Fruit fly (Drosophila melanogaster) whole organism, embryonic: ENCODE measurements around the gene CG8671.

Experiments used
- B-H2 ChIP-seq: fragments of 200-800 bp; sonication (Bioruptor generic); optimal IDR thresholded peaks from 2 replicates; lab custom pipeline; 2018; ENCODE audit warnings: missing biosample characterization, mild to moderate bottlenecking, missing genetic modification characterization
- CG10462 ChIP-seq: fragments of 200-800 bp; sonication (Bioruptor generic); optimal IDR thresholded peaks from 2 replicates; lab custom pipeline; 2016; ENCODE audit warnings: missing biosample characterization, missing genetic modification characterization
- CG10543 ChIP-seq: fragments of 200-800 bp; sonication (Bioruptor generic); optimal IDR thresholded peaks from 3 replicates; lab custom pipeline; 2017; ENCODE audit warnings: missing biosample characterization, mild to moderate bottlenecking, missing genetic modification characterization, moderate library complexity
- CG12236 ChIP-seq: fragments of 200-800 bp; sonication (Bioruptor generic); optimal IDR thresholded peaks from 2 replicates; lab custom pipeline; 2016; ENCODE audit warnings: missing biosample characterization, missing genetic modification characterization
- CG1233 ChIP-seq: fragments of 200-800 bp; sonication (Bioruptor generic); optimal IDR thresholded peaks from 4 replicates; lab custom pipeline; 2018; ENCODE audit warnings: missing biosample characterization, mild to moderate bottlenecking, missing genetic modification characterization
- CG12769 ChIP-seq: fragments of 200-800 bp; sonication (Bioruptor generic); optimal IDR thresholded peaks from 2 replicates; lab custom pipeline; 2019; ENCODE audit warnings: missing biosample characterization, mild to moderate bottlenecking, missing genetic modification characterization, moderate library complexity
- CG14860 ChIP-seq: fragments of 200-800 bp; sonication (Bioruptor generic); IDR thresholded peaks from 3 replicates; pipeline ENCODE4 v1.3.6; 2022; ENCODE audit warnings: missing biosample characterization, missing genetic modification characterization; ENCODE audit not compliant: partially characterized antibody
- CG15011 ChIP-seq: fragments of 200-800 bp; sonication (Bioruptor generic); optimal IDR thresholded peaks from 3 replicates; lab custom pipeline; 2018; ENCODE audit warnings: missing biosample characterization, mild to moderate bottlenecking, missing genetic modification characterization
- CG15514 ChIP-seq: fragments of 200-800 bp; sonication (Bioruptor generic); optimal IDR thresholded peaks from 3 replicates; lab custom pipeline; 2017; ENCODE audit warnings: missing biosample characterization, missing genetic modification characterization, mild to moderate bottlenecking, moderate library complexity, missing genetic modification reagents
- CG18599 ChIP-seq: fragments of 200-800 bp; sonication (Bioruptor generic); optimal IDR thresholded peaks from 3 replicates; lab custom pipeline; 2017; ENCODE audit warnings: missing biosample characterization, missing genetic modification characterization, mild to moderate bottlenecking, moderate library complexity, missing genetic modification reagents
- CG30431 ChIP-seq: fragments of 200-800 bp; sonication (Bioruptor generic); optimal IDR thresholded peaks from 2 replicates; lab custom pipeline; 2017; ENCODE audit warnings: missing biosample characterization, missing genetic modification characterization
- CG3065 ChIP-seq: fragments of 200-800 bp; sonication (Bioruptor generic); optimal IDR thresholded peaks from 2 replicates; lab custom pipeline; 2016; ENCODE audit warnings: missing biosample characterization, missing genetic modification characterization
- CG31441 ChIP-seq: fragments of 200-800 bp; sonication (Bioruptor generic); IDR thresholded peaks from 2 replicates; pipeline ENCODE4 v1.3.6; 2022; ENCODE audit warnings: missing biosample characterization, missing genetic modification characterization
- CG3281 ChIP-seq: fragments of 200-800 bp; sonication (Bioruptor generic); optimal IDR thresholded peaks from 3 replicates; lab custom pipeline; 2017; ENCODE audit warnings: missing biosample characterization, mild to moderate bottlenecking, missing genetic modification characterization
- CG34376 ChIP-seq: fragments of 200-800 bp; sonication (Bioruptor generic); optimal IDR thresholded peaks from 2 replicates; lab custom pipeline; 2018; ENCODE audit warnings: missing biosample characterization, mild to moderate bottlenecking, missing genetic modification characterization
- CG3995 ChIP-seq: fragments of 200-800 bp; sonication (Bioruptor generic); optimal IDR thresholded peaks from 3 replicates; lab custom pipeline; 2016; ENCODE audit warnings: missing biosample characterization, missing genetic modification characterization
- CG4328 ChIP-seq: fragments of 200-800 bp; sonication (Bioruptor generic); optimal IDR thresholded peaks from 3 replicates; lab custom pipeline; 2017; ENCODE audit warnings: missing biosample characterization, missing genetic modification reagents, missing genetic modification characterization
- CG4404 ChIP-seq: fragments of 200-800 bp; sonication (Bioruptor generic); IDR thresholded peaks from 2 replicates; pipeline ENCODE4 v1.3.6; 2022; ENCODE audit warnings: missing biosample characterization, missing genetic modification characterization
- CG4617 ChIP-seq: fragments of 200-800 bp; sonication (Bioruptor generic); optimal IDR thresholded peaks from 3 replicates; lab custom pipeline; 2016; ENCODE audit warnings: missing biosample characterization, missing genetic modification characterization, borderline replicate concordance
- CG4730 ChIP-seq: fragments of 200-800 bp; sonication (Bioruptor generic); IDR thresholded peaks from 2 replicates; pipeline ENCODE4 v1.3.6; 2022; ENCODE audit warnings: missing biosample characterization, missing genetic modification characterization
- CG4854 ChIP-seq: fragments of 200-800 bp; sonication (Bioruptor generic); optimal IDR thresholded peaks from 2 replicates; lab custom pipeline; 2016; ENCODE audit warnings: missing biosample characterization, missing genetic modification characterization, inconsistent platforms
- CG7372 ChIP-seq: fragments of 200-800 bp; sonication (Bioruptor generic); IDR thresholded peaks from 2 replicates; pipeline ENCODE4 v1.3.6; 2022; ENCODE audit warnings: missing biosample characterization, missing genetic modification characterization
- CG8290 ChIP-seq, 3 experiments: fragments of 200-800 bp; sonication (Bioruptor generic); optimal IDR thresholded peaks; 2 replicates each; lab custom pipeline; 2016 to 2019; ENCODE audit warnings: missing biosample characterization in 3 of 3, missing genetic modification characterization in 3 of 3, mild to moderate bottlenecking in 2 of 3, moderate library complexity in 1 of 3
- CG8924 ChIP-seq: fragments of 200-800 bp; optimal IDR thresholded peaks from 3 replicates; lab custom pipeline; 2019; ENCODE audit warnings: missing biosample characterization, mild to moderate bottlenecking, missing genetic modification characterization, moderate library complexity
- CHES-1-like ChIP-seq: fragments of 200-800 bp; sonication (Bioruptor generic); optimal IDR thresholded peaks from 2 replicates; lab custom pipeline; 2016; ENCODE audit warnings: missing biosample characterization, missing genetic modification characterization
- CoRest ChIP-seq: fragments of 200-800 bp; sonication (Bioruptor generic); optimal IDR thresholded peaks from 3 replicates; lab custom pipeline; 2018; ENCODE audit warnings: missing biosample characterization, mild to moderate bottlenecking, missing genetic modification characterization, moderate library complexity
- Drgx ChIP-seq: fragments of 200-800 bp; sonication (Bioruptor generic); IDR thresholded peaks from 2 replicates; pipeline ENCODE4 v1.3.6; 2022; ENCODE audit warnings: missing biosample characterization, missing genetic modification characterization
- Mes4 ChIP-seq: fragments of 200-800 bp; sonication (Bioruptor generic); optimal IDR thresholded peaks from 2 replicates; lab custom pipeline; 2016; ENCODE audit warnings: missing biosample characterization, missing genetic modification characterization
- Myb ChIP-seq: fragments of 200-800 bp; sonication (Bioruptor generic); optimal IDR thresholded peaks from 2 replicates; lab custom pipeline; 2016; ENCODE audit warnings: missing biosample characterization, missing genetic modification characterization
- PHDP ChIP-seq: fragments of 200-800 bp; sonication (Bioruptor generic); optimal IDR thresholded peaks from 3 replicates; lab custom pipeline; 2018; ENCODE audit warnings: missing biosample characterization, mild to moderate bottlenecking, missing genetic modification characterization, moderate library complexity
- Side ChIP-seq: fragments of 200-800 bp; sonication (Bioruptor generic); optimal IDR thresholded peaks from 2 replicates; lab custom pipeline; 2016; ENCODE audit warnings: missing biosample characterization, missing genetic modification characterization
- ac ChIP-seq: fragments of 200-800 bp; sonication (Bioruptor generic); optimal IDR thresholded peaks from 3 replicates; lab custom pipeline; 2017; ENCODE audit warnings: missing biosample characterization, mild to moderate bottlenecking, missing genetic modification characterization
- cg ChIP-seq: fragments of 200-800 bp; sonication (Bioruptor generic); optimal IDR thresholded peaks from 3 replicates; lab custom pipeline; 2019; ENCODE audit warnings: missing biosample characterization, mild to moderate bottlenecking, missing genetic modification characterization, moderate library complexity
- crp ChIP-seq, 2 experiments: fragments of 200-800 bp; sonication (Bioruptor generic); optimal IDR thresholded peaks; 2 replicates in 1 of 2; 3 replicates in 1 of 2; lab custom pipeline; 2017; ENCODE audit warnings: missing biosample characterization in 2 of 2, missing genetic modification characterization in 2 of 2, mild to moderate bottlenecking in 1 of 2, moderate library complexity in 1 of 2
- eve ChIP-seq, 2 experiments: fragments of >200 bp; optimal IDR thresholded peaks; 2 replicates each; lab custom pipeline; 2017; ENCODE audit warnings: missing biosample characterization in 2 of 2, missing genetic modification characterization in 2 of 2
- grau ChIP-seq: fragments of 200-800 bp; optimal IDR thresholded peaks from 3 replicates; lab custom pipeline; 2019; ENCODE audit warnings: missing biosample characterization, mild to moderate bottlenecking, missing genetic modification characterization, moderate library complexity
- klu ChIP-seq: fragments of 200-800 bp; sonication (Bioruptor generic); IDR thresholded peaks from 2 replicates; pipeline ENCODE4 v1.3.6; 2022; ENCODE audit warnings: missing biosample characterization, missing genetic modification characterization
- mirr ChIP-seq: fragments of 200-800 bp; sonication (Bioruptor generic); optimal IDR thresholded peaks from 3 replicates; lab custom pipeline; 2018; ENCODE audit warnings: missing biosample characterization, mild to moderate bottlenecking, missing genetic modification characterization
- prd ChIP-seq, 3 experiments: fragments of >200 bp in 2 of 3; fragments of 200-800 bp in 1 of 3; sonication (Bioruptor generic) in 1 of 3; optimal IDR thresholded peaks in 2 of 3; IDR thresholded peaks in 1 of 3; 2 replicates in 2 of 3; 3 replicates in 1 of 3; pipeline versions ENCODE4 v1.3.6 to Lab custom; 2017 to 2022; ENCODE audit warnings: missing biosample characterization in 1 of 3, missing genetic modification characterization in 1 of 3
- psq ChIP-seq: fragments of 200-800 bp; sonication (Bioruptor generic); optimal IDR thresholded peaks from 2 replicates; lab custom pipeline; 2017; ENCODE audit warnings: missing biosample characterization, missing genetic modification characterization
- pzg ChIP-seq: fragments of 200-800 bp; sonication (Bioruptor generic); optimal IDR thresholded peaks from 3 replicates; lab custom pipeline; 2018; ENCODE audit warnings: missing biosample characterization, mild to moderate bottlenecking, missing genetic modification characterization, moderate library complexity
- repo ChIP-seq: fragments of 200-800 bp; sonication (Bioruptor generic); optimal IDR thresholded peaks from 2 replicates; lab custom pipeline; 2016; ENCODE audit warnings: missing biosample characterization, missing genetic modification characterization
- row ChIP-seq: fragments of 200-800 bp; sonication (Bioruptor generic); IDR thresholded peaks from 3 replicates; pipeline ENCODE4 v1.3.6; 2022; ENCODE audit warnings: missing biosample characterization, missing genetic modification characterization
- sc ChIP-seq, 3 experiments: fragments of >200 bp in 2 of 3; fragments of 200-800 bp in 1 of 3; sonication (Bioruptor generic) in 1 of 3; optimal IDR thresholded peaks; 2 replicates in 2 of 3; 3 replicates in 1 of 3; lab custom pipeline; 2017; ENCODE audit warnings: mild to moderate bottlenecking in 1 of 3, missing biosample characterization in 1 of 3, missing genetic modification characterization in 1 of 3, missing genetic modification reagents in 1 of 3
- shn ChIP-seq: fragments of 200-800 bp; sonication (Bioruptor generic); optimal IDR thresholded peaks from 3 replicates; lab custom pipeline; 2016; ENCODE audit warnings: missing biosample characterization, missing genetic modification characterization
- sob ChIP-seq: fragments of 200-800 bp; sonication (Bioruptor generic); IDR thresholded peaks from 2 replicates; pipeline ENCODE4 v1.3.6; 2022; ENCODE audit warnings: missing biosample characterization, missing genetic modification characterization
- sug ChIP-seq: fragments of 200-800 bp; optimal IDR thresholded peaks from 2 replicates; lab custom pipeline; 2019; ENCODE audit warnings: missing biosample characterization, mild to moderate bottlenecking, missing genetic modification characterization, moderate library complexity

CG8671 gene

DNA sequence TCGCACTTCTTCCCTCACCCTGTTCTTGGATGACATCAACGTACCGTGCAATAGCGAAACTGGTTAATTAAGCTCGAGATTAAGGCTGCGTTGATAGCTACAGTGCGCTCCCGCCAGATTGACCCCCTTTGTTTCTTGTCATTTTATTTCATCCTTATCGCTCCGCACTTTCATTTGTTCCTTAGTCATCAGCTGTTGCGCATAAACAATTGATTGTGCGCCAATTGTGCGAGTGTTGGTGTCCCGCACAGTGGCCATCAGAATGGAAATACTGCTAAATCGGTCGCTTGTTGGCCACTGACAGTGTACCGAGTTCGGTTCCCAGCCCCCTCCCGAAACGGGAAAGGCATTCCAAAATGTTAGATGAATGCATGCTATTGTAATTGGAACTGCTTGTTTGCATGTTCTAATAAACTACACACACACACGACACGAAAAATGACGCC lies 43.1 kb upstream of the CG8671 start (continued):
- TF ChIP-seq eve (GFP tag; optimal IDR thresholded peaks at IDR 0.05; lab: Kevin White, UChicago): no peak
- TF ChIP-seq Drgx (GFP tag; lab: Robert Waterston, UW): 0 out of 2 replicates have a peak, but pooled peaks have one; percentile 28
- TF ChIP-seq sc (optimal IDR thresholded peaks at IDR 0.05; lab: Kevin White, UChicago): no peak
- no peak for TF ChIP-seq sc (GFP tag; optimal IDR thresholded peaks at IDR 0.05; lab: Kevin White, UChicago)
- no peak for TF ChIP-seq prd (optimal IDR thresholded peaks at IDR 0.05; lab: Kevin White, UChicago)
- no peak for TF ChIP-seq prd (GFP tag; IDR thresholded peaks at IDR 0.05; lab: Robert Waterston, UW)
- TF ChIP-seq B-H2 (GFP tag; lab: Kevin White, UChicago): peak; percentile 34
- TF ChIP-seq CG12236 (GFP tag; lab: Kevin White, UChicago): no peak
- no peak for TF ChIP-seq psq (GFP tag; lab: Kevin White, UChicago)
- no peak for TF ChIP-seq repo (GFP tag; lab: Kevin White, UChicago)
- peak; percentile 53 for TF ChIP-seq CG34376 (GFP tag; lab: Kevin White, UChicago)
- peak; percentile 0 for TF ChIP-seq shn
- TF ChIP-seq CG14860 (GFP tag; lab: Robert Waterston, UW): no peak
- no peak for TF ChIP-seq CG8290 (GFP tag; optimal IDR thresholded peaks at IDR 0.05; lab: Kevin White, UChicago)
- TF ChIP-seq CG8290 (tag; optimal IDR thresholded peaks at IDR 0.05; lab: Kevin White, UChicago): peak in 1 of 2 experiments; percentile 47
- TF ChIP-seq CG3065 (GFP tag; lab: Kevin White, UChicago): no peak
- peak; percentile 52 for TF ChIP-seq CG18599 (GFP tag; lab: Kevin White, UChicago)
- TF ChIP-seq CHES-1-like: no peak
- TF ChIP-seq crp (GFP tag; optimal IDR thresholded peaks at IDR 0.05; lab: Kevin White, UChicago): peak in 1 of 2 experiments; percentile 60
- TF ChIP-seq grau: peak; percentile 76
- TF ChIP-seq CG7372 (GFP tag; lab: Robert Waterston, UW): no peak
- peak; percentile 22 for TF ChIP-seq mirr (GFP tag; lab: Kevin White, UChicago)
- TF ChIP-seq CG12769: peak; percentile 72
- 0 out of 2 replicates have a peak, but pooled peaks have one; percentile 13 for TF ChIP-seq sob (GFP tag; lab: Robert Waterston, UW)
- no peak for TF ChIP-seq PHDP (tag; lab: Kevin White, UChicago)
- TF ChIP-seq CG4328 (GFP tag; lab: Kevin White, UChicago): peak; percentile 5
- TF ChIP-seq CG4404: no peak
- TF ChIP-seq Side: no peak
- no peak for TF ChIP-seq Mes4 (GFP tag; lab: Kevin White, UChicago)
- no peak for TF ChIP-seq ac
- TF ChIP-seq CG10543 (GFP tag; lab: Kevin White, UChicago): peak; percentile 62
- TF ChIP-seq CG15011 (GFP tag; lab: Kevin White, UChicago): no peak
- peak; percentile 52 for TF ChIP-seq sug (tag; lab: Kevin White, UChicago)
- TF ChIP-seq klu (GFP tag; lab: Robert Waterston, UW): no peak

DNA sequence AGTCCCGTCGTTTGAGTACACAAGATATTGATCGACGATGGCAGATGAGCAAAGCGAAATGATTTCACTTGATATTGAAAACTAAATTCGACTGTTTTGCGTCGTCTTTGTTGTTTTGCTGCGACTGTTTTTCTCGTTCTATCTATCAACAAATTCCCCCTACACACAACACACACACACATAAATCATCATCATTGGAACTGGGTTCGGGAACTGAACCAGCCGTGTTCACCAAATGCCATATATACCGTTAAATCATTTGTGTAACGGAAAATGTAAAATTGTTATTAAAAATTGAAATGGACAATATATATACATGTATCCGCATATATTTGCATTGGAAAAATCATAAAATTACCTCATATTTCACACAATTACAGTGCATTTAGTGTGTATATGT lies 42.4 kb upstream of the CG8671 start, which contains the start of gene Atg18b:
Gene Atg18b, minus strand, starts transcription at position 177 of the 400 bp plus-strand sequence.
- TF ChIP-seq CG4730 (GFP tag; lab: Robert Waterston, UW) (no peak), CG3995 (GFP tag; lab: Kevin White, UChicago) (peak; percentile 83), CG15514 (GFP tag; lab: Kevin White, UChicago) (peak; percentile 98), CG8924 (tag; lab: Kevin White, UChicago) (peak; percentile 44), pzg (GFP tag; lab: Kevin White, UChicago) (peak; percentile 28), CG4404 (no peak), CG4617 (GFP tag; lab: Kevin White, UChicago) (peak; percentile 12), CG30431 (GFP tag; lab: Kevin White, UChicago) (no peak), CG1233 (no peak), CG3281 (GFP tag; lab: Kevin White, UChicago) (no peak), CG31441 (no peak), cg (GFP tag; lab: Kevin White, UChicago) (peak; percentile 62), CG4854 (GFP tag; lab: Kevin White, UChicago) (no peak), Myb (peak; percentile 78), row (0 out of 3 replicates have a peak, but pooled peaks have one; percentile 11), CG10462 (GFP tag; lab: Kevin White, UChicago) (peak; percentile 84), CoRest (tag; lab: Kevin White, UChicago) (peak; percentile 14)
